Worm (Caenorhabditis elegans): Measurements from ENCODE around the gene oac-48.

- no peak for TF ChIP-seq dao-5 (tag; optimal IDR thresholded peaks at IDR 0.05)
- TF ChIP-seq him-1 (tag; optimal IDR thresholded peaks at IDR 0.05) = no peak
- no peak for TF ChIP-seq W03F9.2 (tag; optimal IDR thresholded peaks at IDR 0.05)
Measured at ce11 chrIV:13716735-13717134, 43.1 kb downstream of the oac-48 start.

All from whole organism, L4/young adult.